Fruit fly (Drosophila melanogaster) whole organism, embryonic: Measurements from ENCODE around the gene ppk30.

ENCODE experiments used
- Abd-B ChIP-seq: fragments of 200-800 bp; sonication (Bioruptor generic); optimal IDR thresholded peaks from 2 replicates; lab custom pipeline; 2018; ENCODE audit warnings: missing biosample characterization, mild to moderate bottlenecking, missing genetic modification characterization, moderate library complexity
- BEAF-32 ChIP-seq: fragments of 200-800 bp; sonication (Bioruptor generic); optimal IDR thresholded peaks from 3 replicates; lab custom pipeline; 2017; ENCODE audit warnings: missing biosample characterization, missing genetic modification characterization, mild to moderate bottlenecking, moderate library complexity, missing genetic modification reagents
- Bteb2 ChIP-seq: fragments of 200-800 bp; sonication (Bioruptor generic); optimal IDR thresholded peaks from 2 replicates; lab custom pipeline; 2016; ENCODE audit warnings: missing biosample characterization, missing genetic modification characterization
- CG10147 ChIP-seq: fragments of 200-800 bp; sonication (Bioruptor generic); optimal IDR thresholded peaks from 2 replicates; lab custom pipeline; 2019; ENCODE audit warnings: missing biosample characterization, mild to moderate bottlenecking, missing genetic modification characterization, moderate library complexity
- CG10654 ChIP-seq: fragments of 200-800 bp; sonication (Bioruptor generic); optimal IDR thresholded peaks from 2 replicates; lab custom pipeline; 2016; ENCODE audit warnings: missing biosample characterization, missing genetic modification characterization
- CG11085 ChIP-seq: fragments of 200-800 bp; sonication (Bioruptor generic); IDR thresholded peaks from 2 replicates; pipeline ENCODE4 v1.3.6; 2022; ENCODE audit warnings: missing biosample characterization, missing genetic modification characterization
- CG11093 ChIP-seq: fragments of 200-800 bp; sonication (Bioruptor generic); IDR thresholded peaks from 3 replicates; pipeline ENCODE4 v1.3.6; 2022; ENCODE audit warnings: missing biosample characterization, missing genetic modification characterization
- CG11504 ChIP-seq: fragments of 200-800 bp; sonication (Bioruptor generic); optimal IDR thresholded peaks from 3 replicates; lab custom pipeline; 2019; ENCODE audit warnings: missing biosample characterization, mild to moderate bottlenecking, missing genetic modification characterization, moderate library complexity
- CG1233 ChIP-seq: fragments of 200-800 bp; sonication (Bioruptor generic); optimal IDR thresholded peaks from 4 replicates; lab custom pipeline; 2018; ENCODE audit warnings: missing biosample characterization, mild to moderate bottlenecking, missing genetic modification characterization
- CG14860 ChIP-seq: fragments of 200-800 bp; sonication (Bioruptor generic); IDR thresholded peaks from 3 replicates; pipeline ENCODE4 v1.3.6; 2022; ENCODE audit warnings: missing biosample characterization, missing genetic modification characterization; ENCODE audit not compliant: partially characterized antibody
- CG15073 ChIP-seq: fragments of 200-800 bp; sonication (Bioruptor generic); optimal IDR thresholded peaks from 2 replicates; lab custom pipeline; 2016; ENCODE audit warnings: missing biosample characterization, missing genetic modification characterization
- CG15269 ChIP-seq: fragments of 200-800 bp; sonication (Bioruptor generic); optimal IDR thresholded peaks from 2 replicates; lab custom pipeline; 2018; ENCODE audit warnings: missing biosample characterization, mild to moderate bottlenecking, missing genetic modification characterization, moderate library complexity
- CG15601 ChIP-seq: fragments of 200-800 bp; sonication (Bioruptor generic); optimal IDR thresholded peaks from 3 replicates; lab custom pipeline; 2019; ENCODE audit warnings: missing biosample characterization, mild to moderate bottlenecking, missing genetic modification characterization, moderate library complexity
- CG17186 ChIP-seq: fragments of 200-800 bp; sonication (Bioruptor generic); optimal IDR thresholded peaks from 3 replicates; lab custom pipeline; 2017; ENCODE audit warnings: missing biosample characterization, missing genetic modification reagents, missing genetic modification characterization
- CG18262 ChIP-seq: fragments of 200-800 bp; optimal IDR thresholded peaks from 3 replicates; lab custom pipeline; 2019; ENCODE audit warnings: missing biosample characterization, mild to moderate bottlenecking, missing genetic modification characterization, moderate library complexity
- CG2678 ChIP-seq: fragments of 200-800 bp; sonication (Bioruptor generic); optimal IDR thresholded peaks from 3 replicates; lab custom pipeline; 2019; ENCODE audit warnings: missing biosample characterization, mild to moderate bottlenecking, missing genetic modification characterization, moderate library complexity
- CG31441 ChIP-seq: fragments of 200-800 bp; sonication (Bioruptor generic); IDR thresholded peaks from 2 replicates; pipeline ENCODE4 v1.3.6; 2022; ENCODE audit warnings: missing biosample characterization, missing genetic modification characterization
- CG3163 ChIP-seq: fragments of 200-800 bp; sonication (Bioruptor generic); optimal IDR thresholded peaks from 3 replicates; lab custom pipeline; 2016; ENCODE audit warnings: missing biosample characterization, missing genetic modification characterization
- CG34422 ChIP-seq: fragments of 200-800 bp; sonication (Bioruptor generic); IDR thresholded peaks from 3 replicates; pipeline ENCODE4 v1.3.6; 2022; ENCODE audit warnings: missing biosample characterization, missing genetic modification characterization
- CG3838 ChIP-seq: fragments of 200-800 bp; sonication (Bioruptor generic); optimal IDR thresholded peaks from 3 replicates; lab custom pipeline; 2016; ENCODE audit warnings: missing biosample characterization, missing genetic modification characterization
- CG4360 ChIP-seq: fragments of 200-800 bp; sonication (Bioruptor generic); IDR thresholded peaks from 2 replicates; pipeline ENCODE4 v1.3.6; 2022; ENCODE audit warnings: missing biosample characterization, missing genetic modification characterization
- CG7357 ChIP-seq: fragments of 200-800 bp; sonication (Bioruptor generic); IDR thresholded peaks from 3 replicates; pipeline ENCODE4 v1.3.6; 2022; ENCODE audit warnings: missing biosample characterization, missing genetic modification characterization
- CG7556 ChIP-seq: fragments of 200-800 bp; sonication (Bioruptor generic); optimal IDR thresholded peaks from 2 replicates; lab custom pipeline; 2017; ENCODE audit warnings: missing biosample characterization, mild to moderate bottlenecking, missing genetic modification characterization
- CG7745 ChIP-seq: fragments of 200-800 bp; sonication (Bioruptor generic); optimal IDR thresholded peaks from 2 replicates; lab custom pipeline; 2018; ENCODE audit warnings: missing biosample characterization, mild to moderate bottlenecking, missing genetic modification characterization, moderate library complexity
- Camta ChIP-seq: fragments of 200-800 bp; sonication (Bioruptor generic); optimal IDR thresholded peaks from 2 replicates; lab custom pipeline; 2016; ENCODE audit warnings: missing biosample characterization, missing genetic modification characterization
- CoRest ChIP-seq: fragments of 200-800 bp; sonication (Bioruptor generic); optimal IDR thresholded peaks from 3 replicates; lab custom pipeline; 2018; ENCODE audit warnings: missing biosample characterization, mild to moderate bottlenecking, missing genetic modification characterization, moderate library complexity
- Dip3 ChIP-seq: fragments of 200-800 bp; sonication (Bioruptor generic); optimal IDR thresholded peaks from 3 replicates; lab custom pipeline; 2016; ENCODE audit warnings: missing biosample characterization, missing genetic modification characterization
- Dll ChIP-seq: fragments of 200-800 bp; sonication (Bioruptor generic); IDR thresholded peaks from 4 replicates; pipeline ENCODE4 v1.3.6; 2022; ENCODE audit warnings: missing biosample characterization, missing genetic modification characterization; ENCODE audit not compliant: partially characterized antibody
- HmgD ChIP-seq: fragments of 200-800 bp; sonication (Bioruptor generic); optimal IDR thresholded peaks from 3 replicates; lab custom pipeline; 2016; ENCODE audit warnings: missing biosample characterization, missing genetic modification characterization
- Hr39 ChIP-seq: fragments of >200 bp; optimal IDR thresholded peaks from 2 replicates; lab custom pipeline; 2017
- Mrtf ChIP-seq: fragments of 200-800 bp; sonication (Bioruptor generic); IDR thresholded peaks from 3 replicates; pipeline ENCODE4 v1.3.6; 2022; ENCODE audit warnings: missing biosample characterization, missing genetic modification characterization
- NfI ChIP-seq: fragments of 200-800 bp; sonication (Bioruptor generic); optimal IDR thresholded peaks from 3 replicates; lab custom pipeline; 2018; ENCODE audit warnings: missing biosample characterization, mild to moderate bottlenecking, missing genetic modification characterization, moderate library complexity
- Ptx1 ChIP-seq: fragments of 200-800 bp; sonication (Bioruptor generic); IDR thresholded peaks from 2 replicates; pipeline ENCODE4 v1.3.6; 2022; ENCODE audit warnings: missing biosample characterization, missing genetic modification characterization
- Rx ChIP-seq: fragments of 200-800 bp; sonication (Bioruptor generic); IDR thresholded peaks from 2 replicates; pipeline ENCODE4 v1.3.6; 2022; ENCODE audit warnings: missing biosample characterization, missing genetic modification characterization
- al ChIP-seq: fragments of 200-800 bp; sonication (Bioruptor generic); IDR thresholded peaks from 2 replicates; pipeline ENCODE4 v1.3.6; 2022; ENCODE audit warnings: missing biosample characterization, missing genetic modification characterization
- bowl ChIP-seq: fragments of 200-800 bp; sonication (Bioruptor generic); IDR thresholded peaks from 2 replicates; pipeline ENCODE4 v1.3.6; 2022; ENCODE audit warnings: missing biosample characterization, missing genetic modification characterization
- dmrt99B ChIP-seq: fragments of 200-800 bp; sonication (Bioruptor generic); optimal IDR thresholded peaks from 2 replicates; lab custom pipeline; 2018; ENCODE audit warnings: missing biosample characterization, mild to moderate bottlenecking, missing genetic modification characterization, moderate library complexity
- eve ChIP-seq, 2 experiments: fragments of >200 bp; optimal IDR thresholded peaks; 2 replicates each; lab custom pipeline; 2017; ENCODE audit warnings: missing biosample characterization in 2 of 2, missing genetic modification characterization in 2 of 2
- gfzf ChIP-seq: fragments of 200-800 bp; sonication (Bioruptor generic); optimal IDR thresholded peaks from 2 replicates; lab custom pipeline; 2016; ENCODE audit warnings: missing biosample characterization, mild to moderate bottlenecking, missing genetic modification characterization, moderate library complexity
- gsb ChIP-seq: fragments of 200-800 bp; sonication (Bioruptor generic); IDR thresholded peaks from 2 replicates; pipeline ENCODE4 v1.3.6; 2022; ENCODE audit warnings: missing biosample characterization, missing genetic modification characterization
- ham ChIP-seq: fragments of 200-800 bp; sonication (Bioruptor generic); IDR thresholded peaks from 2 replicates; pipeline ENCODE4 v1.3.6; 2022; ENCODE audit warnings: missing biosample characterization, missing genetic modification characterization
- hbn ChIP-seq: fragments of 200-800 bp; sonication (Bioruptor generic); IDR thresholded peaks from 2 replicates; pipeline ENCODE4 v1.3.6; 2022; ENCODE audit warnings: missing biosample characterization, missing genetic modification characterization; ENCODE audit not compliant: partially characterized antibody
- hth ChIP-seq: fragments of >200 bp; optimal IDR thresholded peaks from 2 replicates; lab custom pipeline; 2017; ENCODE audit warnings: inconsistent platforms
- ind ChIP-seq: fragments of 200-800 bp; sonication (Bioruptor generic); optimal IDR thresholded peaks from 3 replicates; lab custom pipeline; 2016; ENCODE audit warnings: missing biosample characterization, missing genetic modification characterization
- inv ChIP-seq: fragments of 200-800 bp; sonication (Bioruptor generic); IDR thresholded peaks from 2 replicates; pipeline ENCODE4 v1.3.6; 2022; ENCODE audit warnings: missing biosample characterization, missing genetic modification characterization; ENCODE audit not compliant: partially characterized antibody
- onecut ChIP-seq: fragments of 200-800 bp; sonication (Bioruptor generic); IDR thresholded peaks from 2 replicates; pipeline ENCODE4 v1.3.6; 2022; ENCODE audit warnings: missing biosample characterization, missing genetic modification characterization
- pnt ChIP-seq: fragments of 200-800 bp; sonication (Bioruptor generic); optimal IDR thresholded peaks from 3 replicates; lab custom pipeline; 2016; ENCODE audit warnings: missing biosample characterization, missing genetic modification characterization
- rib ChIP-seq: fragments of 200-800 bp; sonication (Bioruptor generic); IDR thresholded peaks from 2 replicates; pipeline ENCODE4 v1.3.6; 2022; ENCODE audit warnings: missing biosample characterization, missing genetic modification characterization
- sens-2 ChIP-seq: fragments of 200-800 bp; sonication (Bioruptor generic); IDR thresholded peaks from 2 replicates; pipeline ENCODE4 v1.3.6; 2022; ENCODE audit warnings: missing biosample characterization, missing genetic modification characterization
- stc ChIP-seq: fragments of 200-800 bp; sonication (Bioruptor generic); IDR thresholded peaks from 2 replicates; pipeline ENCODE4 v1.3.6; 2022; ENCODE audit warnings: missing biosample characterization, missing genetic modification characterization
- tin ChIP-seq: fragments of 200-800 bp; sonication (Bioruptor generic); optimal IDR thresholded peaks from 3 replicates; lab custom pipeline; 2016; ENCODE audit warnings: missing biosample characterization, missing genetic modification characterization
- tll ChIP-seq, 2 experiments: fragments of 200-800 bp in 1 of 2; fragments of >200 bp in 1 of 2; sonication (Bioruptor generic) in 1 of 2; optimal IDR thresholded peaks; 2 replicates each; lab custom pipeline; 2017 to 2019; ENCODE audit warnings: missing biosample characterization in 2 of 2, missing genetic modification characterization in 2 of 2, mild to moderate bottlenecking in 1 of 2, moderate library complexity in 1 of 2

ppk30 gene

DNA sequence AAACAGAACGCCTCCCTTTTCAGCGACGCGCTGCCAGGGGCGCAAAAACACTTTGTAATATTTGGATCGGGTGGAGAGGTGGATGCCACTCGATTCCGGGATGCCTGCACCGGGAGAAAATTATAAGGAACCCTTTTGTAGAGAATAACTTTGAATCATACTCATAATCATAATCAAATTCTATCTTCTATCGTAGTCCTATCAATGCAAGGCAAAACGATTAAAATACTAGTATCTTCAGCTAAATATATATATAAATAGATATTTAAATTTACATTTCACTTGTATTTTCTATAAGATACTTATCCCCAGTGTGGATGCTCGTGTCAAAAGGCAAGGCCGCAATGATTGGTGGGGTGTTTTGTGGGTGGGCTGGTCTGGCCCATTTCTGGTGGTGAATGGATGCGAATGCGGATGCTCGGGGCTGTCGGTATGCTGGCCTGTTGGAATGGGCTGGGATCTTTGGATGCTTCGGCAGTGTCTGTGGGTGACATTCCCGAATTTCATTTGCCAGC, 36.9 kb downstream of the ppk30 start (continued):
- TF ChIP-seq dmrt99B (tag; lab: Kevin White, UChicago) (peak; percentile 65), NfI (no peak), tll (GFP tag; optimal IDR thresholded peaks at IDR 0.05; lab: Kevin White, UChicago) (no peak), CG7357 (GFP tag; lab: Robert Waterston, UW) (no peak), ind (GFP tag; lab: Kevin White, UChicago) (no peak), Rx (GFP tag; lab: Robert Waterston, UW) (no peak), CG15073 (GFP tag; lab: Kevin White, UChicago) (no peak), CG11504 (tag; lab: Kevin White, UChicago) (peak; percentile 36), CG18262 (tag; lab: Kevin White, UChicago) (peak; percentile 2), BEAF-32 (GFP tag; lab: Kevin White, UChicago) (no peak), CG10654 (GFP tag; lab: Kevin White, UChicago) (no peak), Mrtf (GFP tag; lab: Robert Waterston, UW) (no peak), CG7745 (tag; lab: Kevin White, UChicago) (no peak), bowl (GFP tag; lab: Robert Waterston, UW) (no peak), sens-2 (no peak), Ptx1 (GFP tag; lab: Robert Waterston, UW) (no peak), eve (GFP tag; optimal IDR thresholded peaks at IDR 0.05; lab: Kevin White, UChicago) (no peak), CG14860 (GFP tag; lab: Robert Waterston, UW) (no peak), CG11093 (GFP tag; lab: Robert Waterston, UW) (no peak), stc (GFP tag; lab: Robert Waterston, UW) (no peak), hbn (GFP tag; lab: Robert Waterston, UW) (no peak), ham (no peak), CG11085 (no peak), onecut (GFP tag; lab: Robert Waterston, UW) (no peak), CG2678 (no peak), Abd-B (GFP tag; lab: Kevin White, UChicago) (no peak), CG15601 (tag; lab: Kevin White, UChicago) (no peak), CG3838 (no peak), CG17186 (GFP tag; lab: Kevin White, UChicago) (no peak), Dll (GFP tag; lab: Robert Waterston, UW) (no peak), tin (GFP tag; lab: Kevin White, UChicago) (no peak), CG10147 (GFP tag; lab: Kevin White, UChicago) (no peak), gfzf (GFP tag; lab: Kevin White, UChicago) (no peak), rib (GFP tag; lab: Robert Waterston, UW) (no peak), inv (GFP tag; lab: Robert Waterston, UW) (no peak), gsb (GFP tag; lab: Robert Waterston, UW) (no peak), Bteb2 (GFP tag; lab: Kevin White, UChicago) (no peak), al (no peak), CG7556 (GFP tag; lab: Kevin White, UChicago) (peak; percentile 31), Camta (GFP tag; lab: Kevin White, UChicago) (no peak), CG4360 (GFP tag; lab: Robert Waterston, UW) (no peak), CG1233 (GFP tag; lab: Kevin White, UChicago) (no peak), Hr39 (lab: Kevin White, UChicago) (no peak), Dip3 (GFP tag; lab: Kevin White, UChicago) (no peak), CG3163 (GFP tag; lab: Kevin White, UChicago) (no peak), HmgD (GFP tag; lab: Kevin White, UChicago) (no peak), CG15269 (peak; percentile 1), CG31441 (GFP tag; lab: Robert Waterston, UW) (peak; percentile 46), CG34422 (no peak), pnt (no peak), hth (lab: Kevin White, UChicago) (no peak), CoRest (tag; lab: Kevin White, UChicago) (peak; percentile 0)
